Fruit fly (Drosophila melanogaster) whole organism, embryonic: ENCODE results near the gene Pfas.

ENCODE experiments used
- CG10267 ChIP-seq: fragments of 200-800 bp; sonication (Bioruptor generic); optimal IDR thresholded peaks from 2 replicates; lab custom pipeline; 2018; ENCODE audit warnings: missing biosample characterization, mild to moderate bottlenecking, missing genetic modification characterization, moderate library complexity
- CG12769 ChIP-seq: fragments of 200-800 bp; sonication (Bioruptor generic); optimal IDR thresholded peaks from 2 replicates; lab custom pipeline; 2019; ENCODE audit warnings: missing biosample characterization, mild to moderate bottlenecking, missing genetic modification characterization, moderate library complexity
- CG17385 ChIP-seq: fragments of 200-800 bp; sonication (Bioruptor generic); optimal IDR thresholded peaks from 3 replicates; lab custom pipeline; 2018; ENCODE audit warnings: missing biosample characterization, mild to moderate bottlenecking, missing genetic modification characterization
- CG4707 ChIP-seq: fragments of 200-800 bp; sonication (Bioruptor generic); optimal IDR thresholded peaks from 2 replicates; lab custom pipeline; 2018; ENCODE audit warnings: missing biosample characterization, mild to moderate bottlenecking, missing genetic modification characterization, moderate library complexity
- CG7271 ChIP-seq: fragments of 200-800 bp; sonication (Bioruptor generic); optimal IDR thresholded peaks from 2 replicates; lab custom pipeline; 2018; ENCODE audit warnings: missing biosample characterization, mild to moderate bottlenecking, missing genetic modification characterization, moderate library complexity
- CG8089 ChIP-seq: fragments of 200-800 bp; sonication (Bioruptor generic); optimal IDR thresholded peaks from 3 replicates; lab custom pipeline; 2016; ENCODE audit warnings: missing biosample characterization, missing genetic modification characterization
- D19B ChIP-seq: fragments of 200-800 bp; sonication (Bioruptor generic); optimal IDR thresholded peaks from 2 replicates; lab custom pipeline; 2017; ENCODE audit warnings: missing biosample characterization, mild to moderate bottlenecking, missing genetic modification characterization
- Hr78 ChIP-seq, 2 experiments: fragments of 200-800 bp in 1 of 2; fragments of >200 bp in 1 of 2; sonication (Bioruptor generic) in 1 of 2; optimal IDR thresholded peaks; 2 replicates each; lab custom pipeline; 2017 to 2019; ENCODE audit warnings: missing biosample characterization in 2 of 2, missing genetic modification characterization in 2 of 2, mild to moderate bottlenecking in 1 of 2, moderate library complexity in 1 of 2
- lilli ChIP-seq: fragments of 200-800 bp; sonication (Bioruptor generic); optimal IDR thresholded peaks from 3 replicates; lab custom pipeline; 2016; ENCODE audit warnings: missing biosample characterization, missing genetic modification characterization
- nau ChIP-seq: fragments of 200-800 bp; sonication (Bioruptor generic); optimal IDR thresholded peaks from 3 replicates; lab custom pipeline; 2017; ENCODE audit warnings: missing biosample characterization, mild to moderate bottlenecking, missing genetic modification characterization, missing genetic modification reagents

- no peak for TF ChIP-seq CG12769
- no peak for TF ChIP-seq CG4707
- TF ChIP-seq lilli (GFP tag; lab: Kevin White, UChicago), result no peak
- TF ChIP-seq CG17385 (GFP tag; lab: Kevin White, UChicago), result no peak
- no peak for TF ChIP-seq CG8089
- no peak for TF ChIP-seq CG7271 (tag; lab: Kevin White, UChicago)
- no peak for TF ChIP-seq CG10267 (tag; lab: Kevin White, UChicago)
- TF ChIP-seq nau (GFP tag; lab: Kevin White, UChicago), result no peak
- TF ChIP-seq D19B, result no peak
- no peak for TF ChIP-seq Hr78 (GFP tag; optimal IDR thresholded peaks at IDR 0.05; lab: Kevin White, UChicago)
Measured at dm6 chr2L:6012303-6013070, 33.4 kb downstream of the Pfas start, which contains the start of gene CG9098.
